Fruit fly (Drosophila melanogaster) whole organism, embryonic: Measurements from ENCODE around the gene CG13622.

ENCODE experiments used
- Ada2b ChIP-seq: fragments of 200-800 bp; sonication (Bioruptor generic); IDR thresholded peaks from 2 replicates; pipeline ENCODE4 v1.3.6; 2022; ENCODE audit warnings: missing biosample characterization, missing genetic modification characterization
- CG10147 ChIP-seq: fragments of 200-800 bp; sonication (Bioruptor generic); optimal IDR thresholded peaks from 2 replicates; lab custom pipeline; 2019; ENCODE audit warnings: missing biosample characterization, mild to moderate bottlenecking, missing genetic modification characterization, moderate library complexity
- CG11093 ChIP-seq: fragments of 200-800 bp; sonication (Bioruptor generic); IDR thresholded peaks from 3 replicates; pipeline ENCODE4 v1.3.6; 2022; ENCODE audit warnings: missing biosample characterization, missing genetic modification characterization
- CG11695 ChIP-seq: fragments of 200-800 bp; sonication (Bioruptor generic); IDR thresholded peaks from 3 replicates; pipeline ENCODE4 v1.3.6; 2022; ENCODE audit warnings: missing biosample characterization, missing genetic modification characterization
- CG12219 ChIP-seq: fragments of 200-800 bp; sonication (Bioruptor generic); optimal IDR thresholded peaks from 3 replicates; lab custom pipeline; 2018; ENCODE audit warnings: missing biosample characterization, mild to moderate bottlenecking, missing genetic modification characterization
- CG12236 ChIP-seq: fragments of 200-800 bp; sonication (Bioruptor generic); optimal IDR thresholded peaks from 2 replicates; lab custom pipeline; 2016; ENCODE audit warnings: missing biosample characterization, missing genetic modification characterization
- CG14441 ChIP-seq: fragments of 200-800 bp; sonication (Bioruptor generic); IDR thresholded peaks from 2 replicates; pipeline ENCODE4 v1.3.6; 2022; ENCODE audit warnings: missing biosample characterization, missing genetic modification characterization
- CG2712 ChIP-seq: fragments of 200-800 bp; optimal IDR thresholded peaks from 3 replicates; lab custom pipeline; 2019; ENCODE audit warnings: missing biosample characterization, mild to moderate bottlenecking, missing genetic modification characterization, moderate library complexity
- CG2875 ChIP-seq: fragments of 200-800 bp; sonication (Bioruptor generic); optimal IDR thresholded peaks from 2 replicates; lab custom pipeline; 2017; ENCODE audit warnings: missing biosample characterization, mild to moderate bottlenecking, missing genetic modification characterization, missing genetic modification reagents
- CG30431 ChIP-seq: fragments of 200-800 bp; sonication (Bioruptor generic); optimal IDR thresholded peaks from 2 replicates; lab custom pipeline; 2017; ENCODE audit warnings: missing biosample characterization, missing genetic modification characterization
- CG31224 ChIP-seq: fragments of 200-800 bp; sonication (Bioruptor generic); IDR thresholded peaks from 2 replicates; pipeline ENCODE4 v1.3.6; 2022; ENCODE audit warnings: missing biosample characterization, missing genetic modification characterization
- CG31441 ChIP-seq: fragments of 200-800 bp; sonication (Bioruptor generic); IDR thresholded peaks from 2 replicates; pipeline ENCODE4 v1.3.6; 2022; ENCODE audit warnings: missing biosample characterization, missing genetic modification characterization
- CG4282 ChIP-seq: fragments of 200-800 bp; sonication (Bioruptor generic); optimal IDR thresholded peaks from 2 replicates; lab custom pipeline; 2016; ENCODE audit warnings: missing biosample characterization, missing genetic modification characterization
- CG4617 ChIP-seq: fragments of 200-800 bp; sonication (Bioruptor generic); optimal IDR thresholded peaks from 3 replicates; lab custom pipeline; 2016; ENCODE audit warnings: missing biosample characterization, missing genetic modification characterization, borderline replicate concordance
- CG4730 ChIP-seq: fragments of 200-800 bp; sonication (Bioruptor generic); IDR thresholded peaks from 2 replicates; pipeline ENCODE4 v1.3.6; 2022; ENCODE audit warnings: missing biosample characterization, missing genetic modification characterization
- CG6254 ChIP-seq: fragments of 200-800 bp; sonication (Bioruptor generic); optimal IDR thresholded peaks from 3 replicates; lab custom pipeline; 2017; ENCODE audit warnings: mild to moderate bottlenecking, missing biosample characterization, missing genetic modification reagents, missing genetic modification characterization
- CG6272 ChIP-seq: fragments of 200-800 bp; sonication (Bioruptor generic); IDR thresholded peaks from 2 replicates; pipeline ENCODE4 v1.3.6; 2022; ENCODE audit warnings: missing biosample characterization, missing genetic modification characterization
- CG7745 ChIP-seq: fragments of 200-800 bp; sonication (Bioruptor generic); optimal IDR thresholded peaks from 2 replicates; lab custom pipeline; 2018; ENCODE audit warnings: missing biosample characterization, mild to moderate bottlenecking, missing genetic modification characterization, moderate library complexity
- CG8359 ChIP-seq: fragments of 200-800 bp; sonication (Bioruptor generic); optimal IDR thresholded peaks from 2 replicates; lab custom pipeline; 2017; ENCODE audit warnings: missing biosample characterization, mild to moderate bottlenecking, missing genetic modification characterization, borderline replicate concordance
- CG8478 ChIP-seq: fragments of >200 bp; optimal IDR thresholded peaks from 2 replicates; lab custom pipeline; 2018
- CTCF ChIP-seq: fragments of 200-800 bp; sonication (Bioruptor generic); optimal IDR thresholded peaks from 2 replicates; lab custom pipeline; 2017; ENCODE audit warnings: missing biosample characterization, mild to moderate bottlenecking, missing genetic modification characterization, moderate library complexity
- Deaf1 ChIP-seq: fragments of 200-800 bp; optimal IDR thresholded peaks from 3 replicates; lab custom pipeline; 2019; ENCODE audit warnings: missing biosample characterization, mild to moderate bottlenecking, missing genetic modification characterization, moderate library complexity
- Dfd ChIP-seq, 2 experiments: fragments of >200 bp; optimal IDR thresholded peaks; 2 replicates each; lab custom pipeline; 2017; ENCODE audit warnings: missing biosample characterization in 2 of 2, missing genetic modification characterization in 2 of 2
- Drgx ChIP-seq: fragments of 200-800 bp; sonication (Bioruptor generic); IDR thresholded peaks from 2 replicates; pipeline ENCODE4 v1.3.6; 2022; ENCODE audit warnings: missing biosample characterization, missing genetic modification characterization
- E2f1 ChIP-seq: fragments of 200-800 bp; sonication (Bioruptor generic); IDR thresholded peaks from 2 replicates; pipeline ENCODE4 v1.3.6; 2022; ENCODE audit warnings: missing biosample characterization, missing genetic modification characterization
- Eip74EF ChIP-seq, 2 experiments: fragments of 200-800 bp in 1 of 2; fragments of >200 bp in 1 of 2; sonication (Bioruptor generic) in 1 of 2; optimal IDR thresholded peaks; 2 replicates each; lab custom pipeline; 2017 to 2019; ENCODE audit warnings: missing biosample characterization in 2 of 2, missing genetic modification characterization in 2 of 2, mild to moderate bottlenecking in 1 of 2, moderate library complexity in 1 of 2
- Ets65A ChIP-seq: fragments of 200-800 bp; sonication (Bioruptor generic); peaks from one replicate; lab custom pipeline; 2016; ENCODE audit warnings: missing biosample characterization, missing genetic modification characterization
- Kr ChIP-seq: fragments of 200-800 bp; sonication (Bioruptor generic); optimal IDR thresholded peaks from 2 replicates; lab custom pipeline; 2017; ENCODE audit warnings: missing biosample characterization, mild to moderate bottlenecking, missing genetic modification characterization
- Mrtf ChIP-seq: fragments of 200-800 bp; sonication (Bioruptor generic); IDR thresholded peaks from 3 replicates; pipeline ENCODE4 v1.3.6; 2022; ENCODE audit warnings: missing biosample characterization, missing genetic modification characterization
- NC2β ChIP-seq: fragments of 200-800 bp; sonication (Bioruptor generic); optimal IDR thresholded peaks from 2 replicates; lab custom pipeline; 2016; ENCODE audit warnings: missing biosample characterization, missing genetic modification characterization
- NFAT ChIP-seq: fragments of 200-800 bp; sonication (Bioruptor generic); IDR thresholded peaks from 2 replicates; pipeline ENCODE4 v1.3.6; 2022; ENCODE audit warnings: missing biosample characterization, missing genetic modification characterization
- Sry-δ ChIP-seq: fragments of 200-800 bp; sonication (Bioruptor generic); optimal IDR thresholded peaks from 2 replicates; lab custom pipeline; 2016; ENCODE audit warnings: missing biosample characterization, missing genetic modification characterization
- cg ChIP-seq: fragments of 200-800 bp; sonication (Bioruptor generic); optimal IDR thresholded peaks from 3 replicates; lab custom pipeline; 2019; ENCODE audit warnings: missing biosample characterization, mild to moderate bottlenecking, missing genetic modification characterization, moderate library complexity
- chm ChIP-seq: fragments of 200-800 bp; sonication (Bioruptor generic); IDR thresholded peaks from 2 replicates; pipeline ENCODE4 v1.3.6; 2022; ENCODE audit warnings: missing biosample characterization, missing genetic modification characterization
- cwo ChIP-seq: fragments of 200-800 bp; sonication (Bioruptor generic); optimal IDR thresholded peaks from 3 replicates; lab custom pipeline; 2017; ENCODE audit warnings: missing biosample characterization, missing genetic modification characterization, mild to moderate bottlenecking, moderate library complexity, missing genetic modification reagents
- da ChIP-seq: fragments of 200-800 bp; sonication (Bioruptor generic); optimal IDR thresholded peaks from 2 replicates; lab custom pipeline; 2016; ENCODE audit warnings: missing biosample characterization, missing genetic modification characterization
- eve ChIP-seq, 2 experiments: fragments of >200 bp; optimal IDR thresholded peaks; 2 replicates each; lab custom pipeline; 2017; ENCODE audit warnings: missing biosample characterization in 2 of 2, missing genetic modification characterization in 2 of 2
- grn ChIP-seq: fragments of 200-800 bp; sonication (Bioruptor generic); optimal IDR thresholded peaks from 3 replicates; lab custom pipeline; 2017; ENCODE audit warnings: missing biosample characterization, missing genetic modification characterization
- hbn ChIP-seq: fragments of 200-800 bp; sonication (Bioruptor generic); IDR thresholded peaks from 2 replicates; pipeline ENCODE4 v1.3.6; 2022; ENCODE audit warnings: missing biosample characterization, missing genetic modification characterization; ENCODE audit not compliant: partially characterized antibody
- insv ChIP-seq, 2 experiments: fragments of 200-800 bp; sonication (Bioruptor generic); optimal IDR thresholded peaks; 3 replicates each; lab custom pipeline; 2016 to 2018; ENCODE audit warnings: missing biosample characterization in 2 of 2, missing genetic modification characterization in 2 of 2
- jing ChIP-seq: fragments of 200-800 bp; sonication (Bioruptor generic); optimal IDR thresholded peaks from 2 replicates; lab custom pipeline; 2018; ENCODE audit warnings: missing biosample characterization, mild to moderate bottlenecking, missing genetic modification characterization
- jumu ChIP-seq: fragments of 200-800 bp; sonication (Bioruptor generic); optimal IDR thresholded peaks from 3 replicates; lab custom pipeline; 2016; ENCODE audit warnings: missing biosample characterization, missing genetic modification characterization
- lola ChIP-seq, 3 experiments: fragments of >200 bp in 2 of 3; fragments of 200-800 bp in 1 of 3; sonication (Bioruptor generic) in 1 of 3; optimal IDR thresholded peaks; 2 replicates each; lab custom pipeline; 2017 to 2019; ENCODE audit warnings: missing biosample characterization in 3 of 3, missing genetic modification characterization in 3 of 3, mild to moderate bottlenecking in 1 of 3, moderate library complexity in 1 of 3
- mam ChIP-seq: fragments of 200-800 bp; sonication (Bioruptor generic); optimal IDR thresholded peaks from 3 replicates; lab custom pipeline; 2016; ENCODE audit warnings: missing biosample characterization, missing genetic modification characterization
- pan ChIP-seq, 4 experiments: fragments of >200 bp in 3 of 4; fragments of 200-800 bp in 1 of 4; sonication (Bioruptor generic) in 1 of 4; optimal IDR thresholded peaks in 3 of 4; IDR thresholded peaks in 1 of 4; 2 replicates each; pipeline versions ENCODE4 v1.3.6 to Lab custom; 2017 to 2022; ENCODE audit warnings: missing biosample characterization in 2 of 4, missing genetic modification characterization in 2 of 4, mixed read lengths in 1 of 4
- psq ChIP-seq: fragments of 200-800 bp; sonication (Bioruptor generic); optimal IDR thresholded peaks from 2 replicates; lab custom pipeline; 2017; ENCODE audit warnings: missing biosample characterization, missing genetic modification characterization
- ranshi ChIP-seq: fragments of 200-800 bp; sonication (Bioruptor generic); IDR thresholded peaks from 2 replicates; pipeline ENCODE4 v1.3.6; 2022; ENCODE audit warnings: missing biosample characterization, missing genetic modification characterization
- sob ChIP-seq: fragments of 200-800 bp; sonication (Bioruptor generic); IDR thresholded peaks from 2 replicates; pipeline ENCODE4 v1.3.6; 2022; ENCODE audit warnings: missing biosample characterization, missing genetic modification characterization
- sug ChIP-seq: fragments of 200-800 bp; optimal IDR thresholded peaks from 2 replicates; lab custom pipeline; 2019; ENCODE audit warnings: missing biosample characterization, mild to moderate bottlenecking, missing genetic modification characterization, moderate library complexity
- zen ChIP-seq: fragments of 200-800 bp; sonication (Bioruptor generic); optimal IDR thresholded peaks from 3 replicates; lab custom pipeline; 2018; ENCODE audit warnings: missing biosample characterization, mild to moderate bottlenecking, missing genetic modification characterization, moderate library complexity

Gene CG13622

dm6 chr3R:24562323-24563025, 39.0 kb upstream of the CG13622 start:
- TF ChIP-seq pan (optimal IDR thresholded peaks at IDR 0.05; lab: Kevin White, UChicago) (no peak), pan (GFP tag; optimal IDR thresholded peaks at IDR 0.05 in 1 of 2, IDR thresholded peaks at IDR 0.05 in 1 of 2) (no peak), CG8359 (GFP tag; lab: Kevin White, UChicago) (no peak), CTCF (no peak), CG4617 (no peak), Sry-δ (GFP tag; lab: Kevin White, UChicago) (no peak), Dfd (GFP tag; optimal IDR thresholded peaks at IDR 0.05; lab: Kevin White, UChicago) (no peak), CG4730 (GFP tag; lab: Robert Waterston, UW) (no peak), insv (GFP tag; optimal IDR thresholded peaks at IDR 0.05; lab: Kevin White, UChicago) (no peak), NC2β (GFP tag; lab: Kevin White, UChicago) (no peak), hbn (GFP tag; lab: Robert Waterston, UW) (no peak), sug (no peak), Kr (GFP tag; lab: Kevin White, UChicago) (no peak), jumu (no peak), grn (GFP tag; lab: Kevin White, UChicago) (no peak), cwo (GFP tag; lab: Kevin White, UChicago) (no peak), CG2712 (no peak)

dm6 chr3R:24557020-24557465, 33.6 kb upstream of the CG13622 start:
- TF ChIP-seq CG12236 (GFP tag; lab: Kevin White, UChicago) (peak; percentile 4), NFAT (GFP tag; lab: Robert Waterston, UW) (peak; percentile 94), Ada2b (peak; percentile 18; the same call in 1 of the 2 replicates), chm (GFP tag; lab: Robert Waterston, UW) (peak; percentile 73), Deaf1 (tag; lab: Kevin White, UChicago) (peak; percentile 4), Mrtf (no peak), eve (GFP tag; optimal IDR thresholded peaks at IDR 0.05; lab: Kevin White, UChicago) (no peak), CG10147 (no peak), Ets65A (GFP tag; lab: Kevin White, UChicago) (peak; percentile 93), Drgx (GFP tag; lab: Robert Waterston, UW) (no peak), CG6272 (GFP tag; lab: Robert Waterston, UW) (no peak; the same call in 1 of the 2 replicates), CG31224 (GFP tag; lab: Robert Waterston, UW) (0 out of 2 replicates have a peak, but pooled peaks have one; percentile 23), CG6254 (GFP tag; lab: Kevin White, UChicago) (no peak), CG11093 (GFP tag; lab: Robert Waterston, UW) (no peak), ranshi (peak; percentile 59; the same call in 1 of the 2 replicates), CG7745 (tag; lab: Kevin White, UChicago) (no peak), CG30431 (GFP tag; lab: Kevin White, UChicago) (no peak), CG31441 (GFP tag; lab: Robert Waterston, UW) (no peak; the same call in 1 of the 2 replicates), mam (peak; percentile 77), cg (GFP tag; lab: Kevin White, UChicago) (no peak), CG11695 (GFP tag; lab: Robert Waterston, UW) (no peak), CG12219 (GFP tag; lab: Kevin White, UChicago) (no peak), E2f1 (GFP tag; lab: Robert Waterston, UW) (no peak), zen (tag; lab: Kevin White, UChicago) (peak; percentile 66), CG8478 (lab: Kevin White, UChicago) (no peak), sob (GFP tag; lab: Robert Waterston, UW) (peak; percentile 74), CG4282 (GFP tag; lab: Kevin White, UChicago) (peak; percentile 52), da (GFP tag; lab: Kevin White, UChicago) (peak; percentile 37), CG2875 (GFP tag; lab: Kevin White, UChicago) (no peak), psq (no peak), jing (GFP tag; lab: Kevin White, UChicago) (no peak), Eip74EF (GFP tag; optimal IDR thresholded peaks at IDR 0.05; lab: Kevin White, UChicago) (peak in 1 of 2 experiments; percentile 48), lola (GFP tag; optimal IDR thresholded peaks at IDR 0.05; lab: Kevin White, UChicago) (peak in 1 of 3 experiments; percentile 16), CG14441 (GFP tag; lab: Robert Waterston, UW) (peak; percentile 63)
